Worm (Caenorhabditis elegans) whole organism, L2 larva: ENCODE results near the gene C27F2.6.
A peak's percentile ranks its signal among the peaks of the same experiment; 100 is the strongest.

Experiments
- C34F6.9 ChIP-seq: fragments of 150-350 bp; optimal IDR thresholded peaks from 2 replicates; lab custom pipeline; 2014; ENCODE audit warnings: missing biosample characterization, missing genetic modification characterization
- F13H6.1 ChIP-seq: sonication (generic microtip); optimal IDR thresholded peaks from 2 replicates; lab custom pipeline; 2016; ENCODE audit warnings: missing genetic modification characterization, missing compliant biosample characterization
- R02D3.7 ChIP-seq: fragments of 150-350 bp; optimal IDR thresholded peaks from 2 replicates; lab custom pipeline; 2014; ENCODE audit warnings: missing biosample characterization, missing genetic modification characterization
- Y55F3AM.14 ChIP-seq: fragments of 200-800 bp; sonication (Bioruptor generic); optimal IDR thresholded peaks from 2 replicates; lab custom pipeline; 2018; ENCODE audit warnings: mild to moderate bottlenecking, missing genetic modification characterization, missing compliant biosample characterization
- ZK546.5 ChIP-seq: sonication (generic microtip); optimal IDR thresholded peaks from 2 replicates; lab custom pipeline; 2017; ENCODE audit warnings: missing biosample characterization, missing genetic modification characterization
- aly-2 ChIP-seq: fragments of 150-350 bp; optimal IDR thresholded peaks from 2 replicates; lab custom pipeline; 2014; ENCODE audit warnings: missing biosample characterization, missing genetic modification characterization
- ama-1 ChIP-seq: fragments of 150-350 bp; optimal IDR thresholded peaks from 2 replicates; lab custom pipeline; 2018; ENCODE audit warnings: inconsistent platforms
- blmp-1 ChIP-seq: sonication (generic microtip); optimal IDR thresholded peaks from 2 replicates; lab custom pipeline; 2017; ENCODE audit warnings: missing genetic modification characterization, mild to moderate bottlenecking, missing compliant biosample characterization, antibody characterized with exemption, moderate library complexity; ENCODE audit not compliant: insufficient read depth
- ceh-16 ChIP-seq: fragments of 150-350 bp; optimal IDR thresholded peaks from 2 replicates; lab custom pipeline; 2014; ENCODE audit warnings: missing biosample characterization, missing genetic modification characterization
- ceh-82 ChIP-seq: fragments of 150-350 bp; optimal IDR thresholded peaks from 2 replicates; lab custom pipeline; 2014; ENCODE audit warnings: missing biosample characterization, missing genetic modification characterization
- crh-2 ChIP-seq: sonication (generic microtip); optimal IDR thresholded peaks from 2 replicates; lab custom pipeline; 2017; ENCODE audit warnings: missing biosample characterization, missing genetic modification characterization
- dmd-4 ChIP-seq: sonication (generic microtip); optimal IDR thresholded peaks from 2 replicates; lab custom pipeline; 2017; ENCODE audit warnings: missing biosample characterization, missing genetic modification characterization
- egl-27 ChIP-seq: sonication (generic microtip); optimal IDR thresholded peaks from 3 replicates; lab custom pipeline; 2017; ENCODE audit warnings: missing biosample characterization, missing genetic modification reagents, missing genetic modification characterization
- elt-1 ChIP-seq: fragments of 150-350 bp; optimal IDR thresholded peaks from 2 replicates; lab custom pipeline; 2014; ENCODE audit warnings: missing biosample characterization, missing genetic modification characterization
- elt-3 ChIP-seq: sonication (generic microtip); optimal IDR thresholded peaks from 2 replicates; lab custom pipeline; 2017; ENCODE audit warnings: missing biosample characterization, missing genetic modification characterization
- fos-1 ChIP-seq: fragments of 150-350 bp; optimal IDR thresholded peaks from 2 replicates; lab custom pipeline; 2014; ENCODE audit warnings: missing biosample characterization, missing genetic modification characterization
- gmeb-1 ChIP-seq: fragments of 150-350 bp; optimal IDR thresholded peaks from 2 replicates; lab custom pipeline; 2014; ENCODE audit warnings: missing biosample characterization, missing genetic modification characterization
- lin-11 ChIP-seq: fragments of 150-350 bp; sonication (generic microtip); optimal IDR thresholded peaks from 2 replicates; lab custom pipeline; 2014; ENCODE audit warnings: missing biosample characterization, missing genetic modification characterization, inconsistent platforms, mixed read lengths
- lin-13 ChIP-seq: fragments of 150-350 bp; optimal IDR thresholded peaks from 2 replicates; lab custom pipeline; 2014; ENCODE audit warnings: missing biosample characterization, missing genetic modification reagents, missing genetic modification characterization
- lin-39 ChIP-seq: fragments of 150-350 bp; optimal IDR thresholded peaks from 2 replicates; lab custom pipeline; 2014; ENCODE audit warnings: missing biosample characterization, missing genetic modification reagents, missing genetic modification characterization
- lsy-2 ChIP-seq, 2 experiments: fragments of 150-350 bp in 1 of 2; sonication (generic microtip) in 1 of 2; optimal IDR thresholded peaks; 2 replicates each; lab custom pipeline; 2014 to 2017; ENCODE audit warnings: missing biosample characterization in 2 of 2, missing genetic modification characterization in 2 of 2
- mab-5 ChIP-seq: fragments of 150-350 bp; optimal IDR thresholded peaks from 2 replicates; lab custom pipeline; 2014; ENCODE audit warnings: missing biosample characterization, missing genetic modification characterization
- mbf-1 ChIP-seq: sonication (generic microtip); optimal IDR thresholded peaks from 2 replicates; lab custom pipeline; 2017; ENCODE audit warnings: missing biosample characterization, missing genetic modification characterization
- mdl-1 ChIP-seq, 2 experiments: fragments of 150-350 bp in 1 of 2; sonication (generic microtip) in 1 of 2; optimal IDR thresholded peaks; 2 replicates each; lab custom pipeline; 2017; ENCODE audit warnings: missing biosample characterization in 2 of 2, missing genetic modification characterization in 2 of 2
- nhr-10 ChIP-seq: sonication (generic microtip); optimal IDR thresholded peaks from 2 replicates; lab custom pipeline; 2017; ENCODE audit warnings: missing biosample characterization, missing genetic modification characterization
- nhr-11 ChIP-seq: fragments of 150-350 bp; optimal IDR thresholded peaks from 2 replicates; lab custom pipeline; 2014; ENCODE audit warnings: missing biosample characterization, missing genetic modification characterization
- nhr-12 ChIP-seq: fragments of 150-350 bp; optimal IDR thresholded peaks from 2 replicates; lab custom pipeline; 2014; ENCODE audit warnings: missing biosample characterization, missing genetic modification characterization
- nhr-129 ChIP-seq: fragments of 150-350 bp; optimal IDR thresholded peaks from 2 replicates; lab custom pipeline; 2014; ENCODE audit warnings: missing biosample characterization, missing genetic modification characterization
- nhr-21 ChIP-seq: fragments of 150-350 bp; optimal IDR thresholded peaks from 2 replicates; lab custom pipeline; 2014; ENCODE audit warnings: missing biosample characterization, missing genetic modification characterization
- nhr-23 ChIP-seq: fragments of 150-350 bp; optimal IDR thresholded peaks from 2 replicates; lab custom pipeline; 2014; ENCODE audit warnings: missing biosample characterization, missing genetic modification reagents, missing genetic modification characterization
- nhr-237 ChIP-seq: fragments of 150-350 bp; optimal IDR thresholded peaks from 2 replicates; lab custom pipeline; 2014; ENCODE audit warnings: missing biosample characterization, missing genetic modification characterization
- nhr-25 ChIP-seq: fragments of 150-350 bp; sonication (generic microtip); optimal IDR thresholded peaks from 3 replicates; lab custom pipeline; 2014; ENCODE audit warnings: missing biosample characterization, missing genetic modification characterization
- nhr-6 ChIP-seq: fragments of 150-350 bp; optimal IDR thresholded peaks from 2 replicates; lab custom pipeline; 2014; ENCODE audit warnings: missing biosample characterization, missing genetic modification characterization
- nhr-77 ChIP-seq: fragments of 150-350 bp; optimal IDR thresholded peaks from 2 replicates; lab custom pipeline; 2014; ENCODE audit warnings: missing biosample characterization, missing genetic modification characterization
- peb-1 ChIP-seq: fragments of 150-350 bp; optimal IDR thresholded peaks from 2 replicates; lab custom pipeline; 2014; ENCODE audit warnings: missing biosample characterization, missing genetic modification characterization
- sem-4 ChIP-seq: fragments of 150-350 bp; optimal IDR thresholded peaks from 2 replicates; lab custom pipeline; 2014; ENCODE audit warnings: missing biosample characterization, missing genetic modification reagents, missing genetic modification characterization
- skn-1 ChIP-seq: sonication (generic microtip); optimal IDR thresholded peaks from 2 replicates; lab custom pipeline; 2017; ENCODE audit warnings: missing biosample characterization, missing genetic modification characterization
- sma-3 ChIP-seq: sonication (generic microtip); optimal IDR thresholded peaks from 2 replicates; lab custom pipeline; 2016; ENCODE audit warnings: missing genetic modification reagents, missing genetic modification characterization, missing compliant biosample characterization
- sma-9 ChIP-seq, 2 experiments: fragments of 150-350 bp in 1 of 2; sonication (generic microtip) in 1 of 2; optimal IDR thresholded peaks; 2 replicates each; lab custom pipeline; 2014 to 2016; ENCODE audit warnings: missing genetic modification characterization in 2 of 2, mild to moderate bottlenecking in 1 of 2, missing biosample characterization in 1 of 2, missing compliant biosample characterization in 1 of 2, missing genetic modification reagents in 1 of 2, moderate library complexity in 1 of 2
- snpc-4 ChIP-seq: fragments of 150-350 bp; optimal IDR thresholded peaks from 2 replicates; lab custom pipeline; 2014; ENCODE audit warnings: missing biosample characterization, missing genetic modification characterization
- unc-55 ChIP-seq: fragments of 150-350 bp; sonication (generic microtip); optimal IDR thresholded peaks from 3 replicates; lab custom pipeline; 2014; ENCODE audit warnings: missing biosample characterization, missing genetic modification reagents, missing genetic modification characterization
- unc-62 ChIP-seq: fragments of 150-350 bp; optimal IDR thresholded peaks from 2 replicates; lab custom pipeline; 2014; ENCODE audit warnings: missing biosample characterization, missing genetic modification reagents, missing genetic modification characterization
- zag-1 ChIP-seq: fragments of 150-350 bp; optimal IDR thresholded peaks from 2 replicates; lab custom pipeline; 2014; ENCODE audit warnings: missing biosample characterization, missing genetic modification characterization
- ztf-1 ChIP-seq: fragments of 200-800 bp; sonication (Bioruptor generic); conservative IDR thresholded peaks from 2 replicates; pipeline ENCODE4 v1.3.6; 2022; ENCODE audit warnings: missing genetic modification characterization, missing compliant biosample characterization
- ztf-11 ChIP-seq: sonication (generic microtip); optimal IDR thresholded peaks from 2 replicates; lab custom pipeline; 2017; ENCODE audit warnings: missing biosample characterization, missing genetic modification characterization
- ztf-4 ChIP-seq: fragments of 150-350 bp; optimal IDR thresholded peaks from 2 replicates; lab custom pipeline; 2014; ENCODE audit warnings: missing biosample characterization, missing genetic modification characterization

C27F2.6 gene

ce11 chrIII:4934896-4935628 is 45.2 kb downstream of the C27F2.6 start, which contains the start of gene mrps-18C:
TSS of gene mrps-18C (plus strand) at chrIII:4935578.
- TF ChIP-seq lsy-2 (tag; optimal IDR thresholded peaks at IDR 0.05; lab: Kevin White, UChicago) = peak in 1 of 2 experiments; percentile 53
- TF ChIP-seq mab-5 (tag; lab: Kevin White, UChicago) = no peak
- TF ChIP-seq unc-55 (GFP tag; lab: Kevin White, UChicago) = peak; percentile 52
- TF ChIP-seq gmeb-1 (tag; lab: Kevin White, UChicago) = peak; percentile 50
- TF ChIP-seq C34F6.9 (tag; lab: Kevin White, UChicago) = peak; percentile 44
- TF ChIP-seq fos-1 = no peak

- TF ChIP-seq F13H6.1 (tag; lab: Kevin White, UChicago) (no peak), ztf-1 (no peak), gmeb-1 (tag; lab: Kevin White, UChicago) (no peak), nhr-12 (tag; lab: Kevin White, UChicago) (no peak), ceh-16 (tag; lab: Kevin White, UChicago) (no peak), snpc-4 (tag; lab: Kevin White, UChicago) (no peak), skn-1 (no peak), elt-3 (tag; lab: Kevin White, UChicago) (no peak), unc-62 (no peak)
These were observed 48.0 kb downstream of the C27F2.6 start, which contains the start of the genes C26E6.12 and eri-9 for ce11 chrIII:4932203-4932699. TSS of gene C26E6.12 (minus strand) at chrIII:4932253. TSS of gene eri-9 (plus strand) at chrIII:4932450.

ce11 chrIII:4930154-4930679 is 50.0 kb downstream of the C27F2.6 start, which contains the start of gene set-2:
TSS of gene set-2 (minus strand) at chrIII:4930204.
- TF ChIP-seq lsy-2 (tag; optimal IDR thresholded peaks at IDR 0.05; lab: Kevin White, UChicago) (peak; percentile 6 to 76), unc-55 (GFP tag; lab: Kevin White, UChicago) (peak; percentile 60), nhr-25 (peak; percentile 64), C34F6.9 (tag; lab: Kevin White, UChicago) (peak; percentile 52), elt-1 (tag; lab: Kevin White, UChicago) (no peak), ztf-4 (tag; lab: Kevin White, UChicago) (peak; percentile 2), ceh-82 (tag; lab: Kevin White, UChicago) (no peak), mab-5 (tag; lab: Kevin White, UChicago) (no peak), ztf-11 (no peak), ama-1 (lab: Kevin White, UChicago) (no peak), F13H6.1 (tag; lab: Kevin White, UChicago) (peak; percentile 65), nhr-11 (tag; lab: Kevin White, UChicago) (no peak), sma-9 (GFP tag; optimal IDR thresholded peaks at IDR 0.05; lab: Kevin White, UChicago) (peak; percentile 38), sma-9 (tag; optimal IDR thresholded peaks at IDR 0.05; lab: Kevin White, UChicago) (no peak), unc-62 (no peak), lin-11 (tag; lab: Kevin White, UChicago) (peak; percentile 28), Y55F3AM.14 (no peak), ceh-16 (tag; lab: Kevin White, UChicago) (no peak), mdl-1 (tag; optimal IDR thresholded peaks at IDR 0.05; lab: Kevin White, UChicago) (no peak), lin-13 (peak; percentile 64), dmd-4 (no peak), R02D3.7 (tag; lab: Kevin White, UChicago) (no peak), ZK546.5 (no peak), nhr-237 (tag; lab: Kevin White, UChicago) (no peak), gmeb-1 (tag; lab: Kevin White, UChicago) (peak; percentile 92), blmp-1 (tag; lab: Kevin White, UChicago) (no peak), sma-3 (GFP tag; lab: Kevin White, UChicago) (peak; percentile 57), nhr-21 (tag; lab: Kevin White, UChicago) (no peak), sem-4 (tag; lab: Kevin White, UChicago) (peak; percentile 16), lin-39 (tag; lab: Kevin White, UChicago) (no peak), zag-1 (tag; lab: Kevin White, UChicago) (no peak), nhr-77 (tag; lab: Kevin White, UChicago) (no peak), nhr-10 (tag; lab: Kevin White, UChicago) (no peak), ztf-1 (no peak), nhr-129 (tag; lab: Kevin White, UChicago) (no peak), crh-2 (tag; lab: Kevin White, UChicago) (peak; percentile 70), snpc-4 (tag; lab: Kevin White, UChicago) (no peak), skn-1 (no peak), peb-1 (tag; lab: Kevin White, UChicago) (no peak), aly-2 (tag; lab: Kevin White, UChicago) (no peak), egl-27 (tag; lab: Kevin White, UChicago) (no peak), nhr-6 (tag; lab: Kevin White, UChicago) (no peak), nhr-23 (tag; lab: Kevin White, UChicago) (no peak), mbf-1 (no peak)
